In genomic region chr3L:11400673-11401186, dm6 we compare ENCODE assay signal across 3 fruit fly cellular contexts.
TF ChIP-seq lines count a peak whose summit lies in the region.

No protein-coding gene starts in this region.

- TF ChIP-seq CTCF in whole organism, embryonic (GFP tag; optimal IDR thresholded peaks at IDR 0.05; lab: Kevin White, UChicago), result no peak

TF ChIP-seq in whole organism, embryonic, 481 proteins besides CTCF, POLR2A, EP300 and RAD21 (continues in another document):
- TF ChIP-seq CG3838 (GFP tag; optimal IDR thresholded peaks at IDR 0.05; lab: Kevin White, UChicago) (no peak), sug (tag; optimal IDR thresholded peaks at IDR 0.05; lab: Kevin White, UChicago) (no peak), Atf3 (GFP tag; optimal IDR thresholded peaks at IDR 0.05; lab: Kevin White, UChicago) (no peak), Xbp1 (GFP tag; optimal IDR thresholded peaks at IDR 0.05; lab: Kevin White, UChicago) (no peak), CG15601 (tag; optimal IDR thresholded peaks at IDR 0.05; lab: Kevin White, UChicago) (no peak), D19B (GFP tag; optimal IDR thresholded peaks at IDR 0.05; lab: Kevin White, UChicago) (peak; percentile 84), CG32532 (GFP tag; IDR thresholded peaks at IDR 0.05; lab: Robert Waterston, UW) (no peak), chinmo (GFP tag; IDR thresholded peaks at IDR 0.05; lab: Robert Waterston, UW; ENCODE audit: partially characterized antibody) (peak; percentile 73; the same call in 1 of the 4 replicates), toy (GFP tag; IDR thresholded peaks at IDR 0.05; lab: Robert Waterston, UW) (no peak), CG11504 (tag; optimal IDR thresholded peaks at IDR 0.05; lab: Kevin White, UChicago) (peak; percentile 35), Fer2 (tag; optimal IDR thresholded peaks at IDR 0.05; lab: Kevin White, UChicago) (no peak), CG8290 (GFP tag; optimal IDR thresholded peaks at IDR 0.05; lab: Kevin White, UChicago) (no peak), CG8290 (tag; optimal IDR thresholded peaks at IDR 0.05; lab: Kevin White, UChicago) (no peak), CG8388 (GFP tag; optimal IDR thresholded peaks at IDR 0.05; lab: Kevin White, UChicago) (peak; percentile 15), CG9437 (GFP tag; optimal IDR thresholded peaks at IDR 0.05; lab: Kevin White, UChicago) (no peak), unc-4 (GFP tag; IDR thresholded peaks at IDR 0.05; lab: Robert Waterston, UW; ENCODE audit: partially characterized antibody) (no peak), CG31441 (GFP tag; IDR thresholded peaks at IDR 0.05; lab: Robert Waterston, UW) (0 out of 2 replicates have a peak, but pooled peaks have one; percentile 12), chm (GFP tag; IDR thresholded peaks at IDR 0.05; lab: Robert Waterston, UW) (peak; percentile 20; the same call in 1 of the 2 replicates), Mrtf (GFP tag; IDR thresholded peaks at IDR 0.05; lab: Robert Waterston, UW) (no peak), Drgx (GFP tag; IDR thresholded peaks at IDR 0.05; lab: Robert Waterston, UW) (no peak), Abd-B (GFP tag; optimal IDR thresholded peaks at IDR 0.05; lab: Kevin White, UChicago) (no peak), H2.0 (GFP tag; IDR thresholded peaks at IDR 0.05; lab: Robert Waterston, UW) (no peak; the same call in 1 of the 2 replicates), dm (GFP tag; optimal IDR thresholded peaks at IDR 0.05; lab: Kevin White, UChicago) (no peak), gsb (GFP tag; IDR thresholded peaks at IDR 0.05; lab: Robert Waterston, UW) (no peak), CG1529 (GFP tag; optimal IDR thresholded peaks at IDR 0.05; lab: Kevin White, UChicago) (no peak), CG9727 (GFP tag; optimal IDR thresholded peaks at IDR 0.05; lab: Kevin White, UChicago) (peak; percentile 1), CG16815 (GFP tag; optimal IDR thresholded peaks at IDR 0.05; lab: Kevin White, UChicago) (no peak), CG42726 (GFP tag; IDR thresholded peaks at IDR 0.05; lab: Robert Waterston, UW; ENCODE audit: partially characterized antibody) (no peak), gfzf (GFP tag; optimal IDR thresholded peaks at IDR 0.05; lab: Kevin White, UChicago) (no peak), gem (tag; optimal IDR thresholded peaks at IDR 0.05; lab: Kevin White, UChicago) (peak; percentile 42)

TF ChIP-seq in whole organism, prepupa, 60 proteins besides CTCF, POLR2A, EP300 and RAD21:
- TF ChIP-seq CG11762 (GFP tag; optimal IDR thresholded peaks at IDR 0.05; lab: Kevin White, UChicago; ENCODE audit: insufficient read depth) (no peak), Eip78C (GFP tag; lab: Kevin White, UChicago) (peak; percentile 39), svp (GFP tag; lab: Kevin White, UChicago) (peak; percentile 0)

TF ChIP-seq in whole organism, pupa, 21 proteins besides CTCF, POLR2A, EP300 and RAD21:
- no peak for TF ChIP-seq CG10348 (GFP tag; IDR thresholded peaks at IDR 0.05; lab: Robert Waterston, UW)
- no peak for TF ChIP-seq fd96Ca (GFP tag; IDR thresholded peaks at IDR 0.05; lab: Robert Waterston, UW)
- TF ChIP-seq CG8159 (tag; optimal IDR thresholded peaks at IDR 0.05; lab: Kevin White, UChicago), result peak; percentile 19

Comparison
In these comparisons a context has a peak if more than half of its experiments do, and no peak if none do; other contexts are left out.
1. Of the 7 proteins assayed by ChIP-seq in both whole organism, embryonic and whole organism, prepupa: peak only in whole organism, embryonic: Blimp-1; only in whole organism, prepupa: none; in both: none; in neither: 6.